Fruit fly (Drosophila melanogaster): Measurements from ENCODE around the gene CG2217.

dm6 chr3R:30449446-30449845 is 26.7 kb upstream of the CG2217 start:
- TF ChIP-seq psq (optimal IDR thresholded peaks at IDR 0.05) (no peak), EcR (GFP tag; optimal IDR thresholded peaks at IDR 0.05) (no peak)
